Fruit fly (Drosophila melanogaster) whole organism, embryonic: ENCODE measurements around the gene IscU.

Source experiments
- Adf1 ChIP-seq: fragments of 200-800 bp; sonication (Bioruptor generic); IDR thresholded peaks from 2 replicates; pipeline ENCODE4 v1.3.6; 2022; ENCODE audit warnings: missing biosample characterization, missing genetic modification characterization
- Atf6 ChIP-seq: fragments of 200-800 bp; sonication (Bioruptor generic); IDR thresholded peaks from 2 replicates; pipeline ENCODE4 v1.3.6; 2022; ENCODE audit warnings: missing biosample characterization, missing genetic modification characterization
- CG10267 ChIP-seq: fragments of 200-800 bp; sonication (Bioruptor generic); optimal IDR thresholded peaks from 2 replicates; lab custom pipeline; 2018; ENCODE audit warnings: missing biosample characterization, mild to moderate bottlenecking, missing genetic modification characterization, moderate library complexity
- CG11093 ChIP-seq: fragments of 200-800 bp; sonication (Bioruptor generic); IDR thresholded peaks from 3 replicates; pipeline ENCODE4 v1.3.6; 2022; ENCODE audit warnings: missing biosample characterization, missing genetic modification characterization
- CG11398 ChIP-seq: fragments of 200-800 bp; sonication (Bioruptor generic); optimal IDR thresholded peaks from 2 replicates; lab custom pipeline; 2016; ENCODE audit warnings: missing biosample characterization, missing genetic modification characterization
- CG12219 ChIP-seq: fragments of 200-800 bp; sonication (Bioruptor generic); optimal IDR thresholded peaks from 3 replicates; lab custom pipeline; 2018; ENCODE audit warnings: missing biosample characterization, mild to moderate bottlenecking, missing genetic modification characterization
- CG12299 ChIP-seq: fragments of 200-800 bp; sonication (Bioruptor generic); optimal IDR thresholded peaks from 2 replicates; lab custom pipeline; 2018; ENCODE audit warnings: missing biosample characterization, mild to moderate bottlenecking, missing genetic modification characterization
- CG12391 ChIP-seq: fragments of 200-800 bp; sonication (Bioruptor generic); optimal IDR thresholded peaks from 3 replicates; lab custom pipeline; 2018; ENCODE audit warnings: missing biosample characterization, mild to moderate bottlenecking, missing genetic modification characterization, moderate library complexity
- CG13296 ChIP-seq: fragments of 200-800 bp; sonication (Bioruptor generic); optimal IDR thresholded peaks from 3 replicates; lab custom pipeline; 2018; ENCODE audit warnings: missing biosample characterization, mild to moderate bottlenecking, missing genetic modification characterization
- CG13424 ChIP-seq: fragments of 200-800 bp; sonication (Bioruptor generic); optimal IDR thresholded peaks from 2 replicates; lab custom pipeline; 2019; ENCODE audit warnings: missing biosample characterization, mild to moderate bottlenecking, missing genetic modification characterization, moderate library complexity
- CG14667 ChIP-seq: fragments of 200-800 bp; sonication (Bioruptor generic); IDR thresholded peaks from 2 replicates; pipeline ENCODE4 v1.3.6; 2022; ENCODE audit warnings: missing biosample characterization, missing genetic modification characterization
- CG15479 ChIP-seq: fragments of 200-800 bp; sonication (Bioruptor generic); optimal IDR thresholded peaks from 3 replicates; lab custom pipeline; 2019; ENCODE audit warnings: missing biosample characterization, mild to moderate bottlenecking, missing genetic modification characterization, moderate library complexity
- CG1602 ChIP-seq: fragments of 200-800 bp; sonication (Bioruptor generic); optimal IDR thresholded peaks from 3 replicates; lab custom pipeline; 2016; ENCODE audit warnings: missing biosample characterization, missing genetic modification characterization
- CG1603 ChIP-seq: fragments of 200-800 bp; sonication (Bioruptor generic); optimal IDR thresholded peaks from 2 replicates; lab custom pipeline; 2019; ENCODE audit warnings: missing biosample characterization, mild to moderate bottlenecking, missing genetic modification characterization, moderate library complexity
- CG16779 ChIP-seq: fragments of 200-800 bp; sonication (Bioruptor generic); IDR thresholded peaks from 2 replicates; pipeline ENCODE4 v1.3.6; 2022; ENCODE audit warnings: missing biosample characterization, missing genetic modification characterization
- CG17359 ChIP-seq: fragments of 200-800 bp; sonication (Bioruptor generic); optimal IDR thresholded peaks from 3 replicates; lab custom pipeline; 2018; ENCODE audit warnings: missing biosample characterization, mild to moderate bottlenecking, missing genetic modification characterization, moderate library complexity
- CG17829 ChIP-seq: fragments of 200-800 bp; optimal IDR thresholded peaks from 2 replicates; lab custom pipeline; 2019; ENCODE audit warnings: missing biosample characterization, mild to moderate bottlenecking, missing genetic modification characterization, moderate library complexity
- CG18619 ChIP-seq: fragments of 200-800 bp; sonication (Bioruptor generic); optimal IDR thresholded peaks from 3 replicates; lab custom pipeline; 2017; ENCODE audit warnings: missing biosample characterization, mild to moderate bottlenecking, missing genetic modification characterization
- CG2202 ChIP-seq: fragments of 200-800 bp; sonication (Bioruptor generic); optimal IDR thresholded peaks from 2 replicates; lab custom pipeline; 2018; ENCODE audit warnings: missing biosample characterization, mild to moderate bottlenecking, missing genetic modification characterization
- CG2875 ChIP-seq: fragments of 200-800 bp; sonication (Bioruptor generic); optimal IDR thresholded peaks from 2 replicates; lab custom pipeline; 2017; ENCODE audit warnings: missing biosample characterization, mild to moderate bottlenecking, missing genetic modification characterization, missing genetic modification reagents
- CG33213 ChIP-seq: fragments of 200-800 bp; sonication (Bioruptor generic); optimal IDR thresholded peaks from 3 replicates; lab custom pipeline; 2016; ENCODE audit warnings: missing biosample characterization, missing genetic modification characterization
- CG3838 ChIP-seq: fragments of 200-800 bp; sonication (Bioruptor generic); optimal IDR thresholded peaks from 3 replicates; lab custom pipeline; 2016; ENCODE audit warnings: missing biosample characterization, missing genetic modification characterization
- CG42726 ChIP-seq: fragments of 200-800 bp; sonication (Bioruptor generic); IDR thresholded peaks from 2 replicates; pipeline ENCODE4 v1.3.6; 2022; ENCODE audit warnings: missing biosample characterization, missing genetic modification characterization; ENCODE audit not compliant: partially characterized antibody
- CG5245 ChIP-seq: fragments of 200-800 bp; sonication (Bioruptor generic); optimal IDR thresholded peaks from 3 replicates; lab custom pipeline; 2016; ENCODE audit warnings: missing biosample characterization, missing genetic modification characterization
- CG6175 ChIP-seq: fragments of 200-800 bp; sonication (Bioruptor generic); IDR thresholded peaks from 3 replicates; pipeline ENCODE4 v1.3.6; 2022; ENCODE audit warnings: missing biosample characterization, missing genetic modification characterization
- Drgx ChIP-seq: fragments of 200-800 bp; sonication (Bioruptor generic); IDR thresholded peaks from 2 replicates; pipeline ENCODE4 v1.3.6; 2022; ENCODE audit warnings: missing biosample characterization, missing genetic modification characterization
- Fer1 ChIP-seq: fragments of 200-800 bp; sonication (Bioruptor generic); optimal IDR thresholded peaks from 2 replicates; lab custom pipeline; 2017; ENCODE audit warnings: missing biosample characterization, mild to moderate bottlenecking, missing genetic modification characterization
- Fer3 ChIP-seq: fragments of 200-800 bp; sonication (Bioruptor generic); optimal IDR thresholded peaks from 2 replicates; lab custom pipeline; 2018; ENCODE audit warnings: missing biosample characterization, mild to moderate bottlenecking, missing genetic modification characterization, moderate library complexity
- H2.0 ChIP-seq: fragments of 200-800 bp; sonication (Bioruptor generic); IDR thresholded peaks from 2 replicates; pipeline ENCODE4 v1.3.6; 2022; ENCODE audit warnings: missing biosample characterization, missing genetic modification characterization
- MTF-1 ChIP-seq: fragments of 200-800 bp; sonication (Bioruptor generic); optimal IDR thresholded peaks from 2 replicates; lab custom pipeline; 2018; ENCODE audit warnings: missing biosample characterization, mild to moderate bottlenecking, missing genetic modification characterization, borderline replicate concordance
- NfI ChIP-seq: fragments of 200-800 bp; sonication (Bioruptor generic); optimal IDR thresholded peaks from 3 replicates; lab custom pipeline; 2018; ENCODE audit warnings: missing biosample characterization, mild to moderate bottlenecking, missing genetic modification characterization, moderate library complexity
- Sry-β ChIP-seq: fragments of 200-800 bp; sonication (Bioruptor generic); optimal IDR thresholded peaks from 2 replicates; lab custom pipeline; 2018; ENCODE audit warnings: missing biosample characterization, mild to moderate bottlenecking, missing genetic modification characterization, moderate library complexity
- Ssrp ChIP-seq: fragments of 200-800 bp; sonication (Bioruptor generic); optimal IDR thresholded peaks from 2 replicates; lab custom pipeline; 2018; ENCODE audit warnings: missing biosample characterization, mild to moderate bottlenecking, missing genetic modification characterization, moderate library complexity
- Tbp ChIP-seq: fragments of >200 bp; optimal IDR thresholded peaks from 2 replicates; lab custom pipeline; 2018; ENCODE audit warnings: missing biosample characterization, missing genetic modification characterization
- ci ChIP-seq: fragments of 200-800 bp; sonication (Bioruptor generic); IDR thresholded peaks from 3 replicates; pipeline ENCODE4 v1.3.6; 2022; ENCODE audit warnings: missing biosample characterization, missing genetic modification characterization
- ewg ChIP-seq: fragments of 200-800 bp; sonication (Bioruptor generic); optimal IDR thresholded peaks from 3 replicates; lab custom pipeline; 2017; ENCODE audit warnings: mild to moderate bottlenecking, missing biosample characterization, missing genetic modification reagents, missing genetic modification characterization
- gfzf ChIP-seq: fragments of 200-800 bp; sonication (Bioruptor generic); optimal IDR thresholded peaks from 2 replicates; lab custom pipeline; 2016; ENCODE audit warnings: missing biosample characterization, mild to moderate bottlenecking, missing genetic modification characterization, moderate library complexity
- gsb ChIP-seq: fragments of 200-800 bp; sonication (Bioruptor generic); IDR thresholded peaks from 2 replicates; pipeline ENCODE4 v1.3.6; 2022; ENCODE audit warnings: missing biosample characterization, missing genetic modification characterization
- gsb-n ChIP-seq: fragments of 200-800 bp; sonication (Bioruptor generic); optimal IDR thresholded peaks from 3 replicates; lab custom pipeline; 2018; ENCODE audit warnings: missing biosample characterization, mild to moderate bottlenecking, missing genetic modification characterization
- her ChIP-seq: fragments of 200-800 bp; sonication (Bioruptor generic); optimal IDR thresholded peaks from 2 replicates; lab custom pipeline; 2016; ENCODE audit warnings: missing biosample characterization, missing genetic modification characterization
- kah ChIP-seq: fragments of 200-800 bp; sonication (Bioruptor generic); optimal IDR thresholded peaks from 2 replicates; lab custom pipeline; 2018; ENCODE audit warnings: missing biosample characterization, mild to moderate bottlenecking, missing genetic modification characterization
- oc ChIP-seq: fragments of 200-800 bp; sonication (Bioruptor generic); optimal IDR thresholded peaks from 2 replicates; lab custom pipeline; 2018; ENCODE audit warnings: missing biosample characterization, mild to moderate bottlenecking, missing genetic modification characterization, moderate library complexity
- org-1 ChIP-seq: fragments of 200-800 bp; sonication (Bioruptor generic); optimal IDR thresholded peaks from 2 replicates; lab custom pipeline; 2017; ENCODE audit warnings: missing biosample characterization, missing genetic modification characterization
- pho ChIP-seq: fragments of 200-800 bp; sonication (Bioruptor generic); optimal IDR thresholded peaks from 2 replicates; lab custom pipeline; 2016; ENCODE audit warnings: missing biosample characterization, missing genetic modification characterization
- scrt ChIP-seq: fragments of 200-800 bp; sonication (Bioruptor generic); optimal IDR thresholded peaks from 2 replicates; lab custom pipeline; 2018; ENCODE audit warnings: missing biosample characterization, mild to moderate bottlenecking, missing genetic modification characterization, moderate library complexity
- tap ChIP-seq: fragments of 200-800 bp; optimal IDR thresholded peaks from 3 replicates; lab custom pipeline; 2019; ENCODE audit warnings: missing biosample characterization, mild to moderate bottlenecking, missing genetic modification characterization, moderate library complexity
- tio ChIP-seq: fragments of 200-800 bp; sonication (Bioruptor generic); optimal IDR thresholded peaks from 2 replicates; lab custom pipeline; 2017; ENCODE audit warnings: missing biosample characterization, missing genetic modification characterization, inconsistent platforms
- unc-4 ChIP-seq: fragments of 200-800 bp; sonication (Bioruptor generic); IDR thresholded peaks from 2 replicates; pipeline ENCODE4 v1.3.6; 2022; ENCODE audit warnings: missing biosample characterization, missing genetic modification characterization; ENCODE audit not compliant: partially characterized antibody
- zf30C ChIP-seq: fragments of 200-800 bp; sonication (Bioruptor generic); optimal IDR thresholded peaks from 3 replicates; lab custom pipeline; 2018; ENCODE audit warnings: missing biosample characterization, mild to moderate bottlenecking, missing genetic modification characterization

Gene IscU

DNA sequence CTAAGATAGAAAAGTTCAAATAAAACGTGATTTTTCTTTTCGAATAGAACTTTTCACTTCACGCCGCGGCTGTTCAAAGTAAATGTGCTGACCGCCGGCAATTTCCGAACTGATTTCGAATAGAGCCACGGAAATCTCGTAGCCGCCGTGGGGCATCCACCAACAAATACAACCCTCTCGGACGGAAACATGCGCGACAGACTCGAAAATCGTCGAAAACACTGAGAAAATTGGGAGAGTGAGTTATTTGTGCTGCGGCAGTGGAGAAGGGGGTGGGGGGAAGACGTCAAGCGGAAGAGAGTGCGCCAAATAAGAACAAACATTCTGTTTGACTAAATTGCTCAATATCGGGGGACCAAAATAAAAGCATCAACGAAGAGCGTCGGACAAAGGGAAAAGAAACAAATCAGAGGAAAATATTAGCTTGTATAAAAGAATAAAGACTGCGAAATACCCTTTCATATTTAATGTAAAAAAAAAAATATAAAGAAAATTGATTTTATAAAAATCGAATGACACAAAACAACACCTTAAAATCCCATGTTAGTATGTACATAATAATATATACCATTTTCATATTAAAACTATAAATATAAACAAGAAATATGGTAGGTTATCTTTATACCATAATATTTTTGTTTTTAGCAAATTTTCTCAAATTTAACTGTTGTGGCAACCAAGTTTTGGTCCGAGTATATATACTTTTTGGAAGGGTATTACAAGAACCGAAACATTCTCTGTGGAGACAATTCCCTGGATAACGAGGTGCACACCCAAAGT is 43.5 kb upstream of the IscU start (continued):
- TF ChIP-seq CG12219 (GFP tag; lab: Kevin White, UChicago): no peak
- TF ChIP-seq Sry-β (GFP tag; lab: Kevin White, UChicago): no peak
- TF ChIP-seq ewg (GFP tag; lab: Kevin White, UChicago): peak; percentile 19
- TF ChIP-seq CG13424 (tag; lab: Kevin White, UChicago): peak; percentile 87
- no peak for TF ChIP-seq CG3838 (GFP tag; lab: Kevin White, UChicago)
- TF ChIP-seq CG17829 (tag; lab: Kevin White, UChicago): peak; percentile 58
- peak; percentile 82 for TF ChIP-seq CG12391 (tag; lab: Kevin White, UChicago)
- TF ChIP-seq CG1602 (GFP tag; lab: Kevin White, UChicago): peak; percentile 49
- TF ChIP-seq CG33213 (GFP tag; lab: Kevin White, UChicago): no peak
- TF ChIP-seq Tbp (GFP tag; lab: Kevin White, UChicago): no peak
- TF ChIP-seq her: no peak
- TF ChIP-seq gsb-n (tag; lab: Kevin White, UChicago): peak; percentile 79
- 0 out of 3 replicates have a peak, but pooled peaks have one; percentile 30 for TF ChIP-seq CG6175 (GFP tag; lab: Robert Waterston, UW)
- peak; percentile 42 for TF ChIP-seq CG13296 (GFP tag; lab: Kevin White, UChicago)
- TF ChIP-seq CG2875 (GFP tag; lab: Kevin White, UChicago): peak; percentile 50
- no peak for TF ChIP-seq scrt (GFP tag; lab: Kevin White, UChicago)
- peak; percentile 41 for TF ChIP-seq org-1 (GFP tag; lab: Kevin White, UChicago)
- peak; percentile 60 for TF ChIP-seq CG17359
- no peak for TF ChIP-seq CG16779 (GFP tag; lab: Robert Waterston, UW)
- TF ChIP-seq Ssrp (tag; lab: Kevin White, UChicago): peak; percentile 70
- peak; percentile 15 for TF ChIP-seq kah (GFP tag; lab: Kevin White, UChicago)
- peak; percentile 47 for TF ChIP-seq CG18619 (GFP tag; lab: Kevin White, UChicago)
- TF ChIP-seq CG2202 (tag; lab: Kevin White, UChicago): peak; percentile 7
- TF ChIP-seq NfI (GFP tag; lab: Kevin White, UChicago): peak; percentile 15
- TF ChIP-seq CG15479 (GFP tag; lab: Kevin White, UChicago): no peak
- TF ChIP-seq zf30C (GFP tag; lab: Kevin White, UChicago): peak; percentile 82
- TF ChIP-seq tap (tag; lab: Kevin White, UChicago): peak; percentile 34
- 0 out of 3 replicates have a peak, but pooled peaks have one; percentile 18 for TF ChIP-seq CG11093
- TF ChIP-seq CG10267 (tag; lab: Kevin White, UChicago): peak; percentile 63
- TF ChIP-seq CG14667 (GFP tag; lab: Robert Waterston, UW): no peak
- TF ChIP-seq Adf1 (GFP tag; lab: Robert Waterston, UW): no peak
- peak; percentile 45 for TF ChIP-seq Fer3 (tag; lab: Kevin White, UChicago)
- TF ChIP-seq pho (GFP tag; lab: Kevin White, UChicago): no peak
- TF ChIP-seq Fer1 (GFP tag; lab: Kevin White, UChicago): peak; percentile 41
- TF ChIP-seq gfzf (GFP tag; lab: Kevin White, UChicago): no peak
- peak; percentile 8 for TF ChIP-seq CG12299
- TF ChIP-seq CG42726 (GFP tag; lab: Robert Waterston, UW): no peak
- TF ChIP-seq tio: no peak
- no peak for TF ChIP-seq gsb (GFP tag; lab: Robert Waterston, UW)
- peak; percentile 36; the same call in 1 of the 2 replicates for TF ChIP-seq Drgx
- TF ChIP-seq CG5245 (GFP tag; lab: Kevin White, UChicago): no peak
- no peak for TF ChIP-seq CG11398 (GFP tag; lab: Kevin White, UChicago)
- TF ChIP-seq CG1603 (tag; lab: Kevin White, UChicago): no peak
- no peak for TF ChIP-seq H2.0 (GFP tag; lab: Robert Waterston, UW)
- TF ChIP-seq MTF-1 (GFP tag; lab: Kevin White, UChicago): no peak
- TF ChIP-seq oc (tag; lab: Kevin White, UChicago): peak; percentile 64
- no peak; the same call in 1 of the 2 replicates for TF ChIP-seq Atf6 (GFP tag; lab: Robert Waterston, UW)
- TF ChIP-seq ci (GFP tag; lab: Robert Waterston, UW): peak; percentile 49; the same call in 2 of the 3 replicates
- TF ChIP-seq unc-4 (GFP tag; lab: Robert Waterston, UW): no peak
